Worm (Caenorhabditis elegans) whole organism, L2 larva: ENCODE results near the gene EEED8.12.

Experiments
- C34F6.9 ChIP-seq: fragments of 150-350 bp; optimal IDR thresholded peaks from 2 replicates; lab custom pipeline; 2014; ENCODE audit warnings: missing biosample characterization, missing genetic modification characterization
- R02D3.7 ChIP-seq: fragments of 150-350 bp; optimal IDR thresholded peaks from 2 replicates; lab custom pipeline; 2014; ENCODE audit warnings: missing biosample characterization, missing genetic modification characterization
- Y55F3AM.14 ChIP-seq: fragments of 200-800 bp; sonication (Bioruptor generic); optimal IDR thresholded peaks from 2 replicates; lab custom pipeline; 2018; ENCODE audit warnings: mild to moderate bottlenecking, missing genetic modification characterization, missing compliant biosample characterization
- ZK546.5 ChIP-seq: sonication (generic microtip); optimal IDR thresholded peaks from 2 replicates; lab custom pipeline; 2017; ENCODE audit warnings: missing biosample characterization, missing genetic modification characterization
- alr-1 ChIP-seq: fragments of 150-350 bp; optimal IDR thresholded peaks from 2 replicates; lab custom pipeline; 2014; ENCODE audit warnings: missing biosample characterization, missing genetic modification characterization
- ama-1 ChIP-seq: fragments of 150-350 bp; optimal IDR thresholded peaks from 2 replicates; lab custom pipeline; 2018; ENCODE audit warnings: inconsistent platforms
- ceh-16 ChIP-seq: fragments of 150-350 bp; optimal IDR thresholded peaks from 2 replicates; lab custom pipeline; 2014; ENCODE audit warnings: missing biosample characterization, missing genetic modification characterization
- crh-2 ChIP-seq: sonication (generic microtip); optimal IDR thresholded peaks from 2 replicates; lab custom pipeline; 2017; ENCODE audit warnings: missing biosample characterization, missing genetic modification characterization
- dmd-4 ChIP-seq: sonication (generic microtip); optimal IDR thresholded peaks from 2 replicates; lab custom pipeline; 2017; ENCODE audit warnings: missing biosample characterization, missing genetic modification characterization
- elt-1 ChIP-seq: fragments of 150-350 bp; optimal IDR thresholded peaks from 2 replicates; lab custom pipeline; 2014; ENCODE audit warnings: missing biosample characterization, missing genetic modification characterization
- elt-3 ChIP-seq: sonication (generic microtip); optimal IDR thresholded peaks from 2 replicates; lab custom pipeline; 2017; ENCODE audit warnings: missing biosample characterization, missing genetic modification characterization
- fos-1 ChIP-seq: fragments of 150-350 bp; optimal IDR thresholded peaks from 2 replicates; lab custom pipeline; 2014; ENCODE audit warnings: missing biosample characterization, missing genetic modification characterization
- gmeb-1 ChIP-seq: fragments of 150-350 bp; optimal IDR thresholded peaks from 2 replicates; lab custom pipeline; 2014; ENCODE audit warnings: missing biosample characterization, missing genetic modification characterization
- lin-11 ChIP-seq: fragments of 150-350 bp; sonication (generic microtip); optimal IDR thresholded peaks from 2 replicates; lab custom pipeline; 2014; ENCODE audit warnings: missing biosample characterization, missing genetic modification characterization, inconsistent platforms, mixed read lengths
- lin-13 ChIP-seq: fragments of 150-350 bp; optimal IDR thresholded peaks from 2 replicates; lab custom pipeline; 2014; ENCODE audit warnings: missing biosample characterization, missing genetic modification reagents, missing genetic modification characterization
- lin-39 ChIP-seq: fragments of 150-350 bp; optimal IDR thresholded peaks from 2 replicates; lab custom pipeline; 2014; ENCODE audit warnings: missing biosample characterization, missing genetic modification reagents, missing genetic modification characterization
- mab-5 ChIP-seq: fragments of 150-350 bp; optimal IDR thresholded peaks from 2 replicates; lab custom pipeline; 2014; ENCODE audit warnings: missing biosample characterization, missing genetic modification characterization
- mdl-1 ChIP-seq, 2 experiments: fragments of 150-350 bp in 1 of 2; sonication (generic microtip) in 1 of 2; optimal IDR thresholded peaks; 2 replicates each; lab custom pipeline; 2017; ENCODE audit warnings: missing biosample characterization in 2 of 2, missing genetic modification characterization in 2 of 2
- nhr-10 ChIP-seq: sonication (generic microtip); optimal IDR thresholded peaks from 2 replicates; lab custom pipeline; 2017; ENCODE audit warnings: missing biosample characterization, missing genetic modification characterization
- nhr-11 ChIP-seq: fragments of 150-350 bp; optimal IDR thresholded peaks from 2 replicates; lab custom pipeline; 2014; ENCODE audit warnings: missing biosample characterization, missing genetic modification characterization
- nhr-12 ChIP-seq: fragments of 150-350 bp; optimal IDR thresholded peaks from 2 replicates; lab custom pipeline; 2014; ENCODE audit warnings: missing biosample characterization, missing genetic modification characterization
- nhr-129 ChIP-seq: fragments of 150-350 bp; optimal IDR thresholded peaks from 2 replicates; lab custom pipeline; 2014; ENCODE audit warnings: missing biosample characterization, missing genetic modification characterization
- nhr-23 ChIP-seq: fragments of 150-350 bp; optimal IDR thresholded peaks from 2 replicates; lab custom pipeline; 2014; ENCODE audit warnings: missing biosample characterization, missing genetic modification reagents, missing genetic modification characterization
- nhr-6 ChIP-seq: fragments of 150-350 bp; optimal IDR thresholded peaks from 2 replicates; lab custom pipeline; 2014; ENCODE audit warnings: missing biosample characterization, missing genetic modification characterization
- nhr-77 ChIP-seq: fragments of 150-350 bp; optimal IDR thresholded peaks from 2 replicates; lab custom pipeline; 2014; ENCODE audit warnings: missing biosample characterization, missing genetic modification characterization
- peb-1 ChIP-seq: fragments of 150-350 bp; optimal IDR thresholded peaks from 2 replicates; lab custom pipeline; 2014; ENCODE audit warnings: missing biosample characterization, missing genetic modification characterization
- skn-1 ChIP-seq: sonication (generic microtip); optimal IDR thresholded peaks from 2 replicates; lab custom pipeline; 2017; ENCODE audit warnings: missing biosample characterization, missing genetic modification characterization
- snpc-4 ChIP-seq: fragments of 150-350 bp; optimal IDR thresholded peaks from 2 replicates; lab custom pipeline; 2014; ENCODE audit warnings: missing biosample characterization, missing genetic modification characterization
- unc-39 ChIP-seq: fragments of 150-350 bp; optimal IDR thresholded peaks from 2 replicates; lab custom pipeline; 2014; ENCODE audit warnings: missing biosample characterization, missing genetic modification characterization
- unc-55 ChIP-seq: fragments of 150-350 bp; sonication (generic microtip); optimal IDR thresholded peaks from 3 replicates; lab custom pipeline; 2014; ENCODE audit warnings: missing biosample characterization, missing genetic modification reagents, missing genetic modification characterization
- unc-62 ChIP-seq: fragments of 150-350 bp; optimal IDR thresholded peaks from 2 replicates; lab custom pipeline; 2014; ENCODE audit warnings: missing biosample characterization, missing genetic modification reagents, missing genetic modification characterization
- zag-1 ChIP-seq: fragments of 150-350 bp; optimal IDR thresholded peaks from 2 replicates; lab custom pipeline; 2014; ENCODE audit warnings: missing biosample characterization, missing genetic modification characterization
- ztf-1 ChIP-seq: fragments of 200-800 bp; sonication (Bioruptor generic); conservative IDR thresholded peaks from 2 replicates; pipeline ENCODE4 v1.3.6; 2022; ENCODE audit warnings: missing genetic modification characterization, missing compliant biosample characterization
- ztf-11 ChIP-seq: sonication (generic microtip); optimal IDR thresholded peaks from 2 replicates; lab custom pipeline; 2017; ENCODE audit warnings: missing biosample characterization, missing genetic modification characterization
- ztf-4 ChIP-seq: fragments of 150-350 bp; optimal IDR thresholded peaks from 2 replicates; lab custom pipeline; 2014; ENCODE audit warnings: missing biosample characterization, missing genetic modification characterization

EEED8.12 gene

ce11 chrII:5408924-5409323, at the start of gene EEED8.12, which contains the start of gene EEED8.4:
TSS of gene EEED8.12 (minus strand) at chrII:5409024.
TSS of gene EEED8.4 (plus strand) at chrII:5409319.
- TF ChIP-seq R02D3.7 (tag; lab: Kevin White, UChicago) (no peak), lin-11 (tag; lab: Kevin White, UChicago) (no peak), crh-2 (tag; lab: Kevin White, UChicago) (no peak), ztf-1 (GFP tag; lab: Robert Waterston, UW) (no peak), nhr-23 (tag; lab: Kevin White, UChicago) (no peak), unc-39 (tag; lab: Kevin White, UChicago) (no peak), mab-5 (tag; lab: Kevin White, UChicago) (no peak), mdl-1 (tag; optimal IDR thresholded peaks at IDR 0.05; lab: Kevin White, UChicago) (no peak), alr-1 (tag; lab: Kevin White, UChicago) (no peak), ZK546.5 (tag; lab: Kevin White, UChicago) (no peak), skn-1 (no peak), dmd-4 (tag; lab: Kevin White, UChicago) (no peak), nhr-10 (tag; lab: Kevin White, UChicago) (no peak), C34F6.9 (no peak), zag-1 (tag; lab: Kevin White, UChicago) (no peak), lin-13 (GFP tag; lab: Kevin White, UChicago) (no peak), unc-62 (GFP tag; lab: Kevin White, UChicago) (no peak), snpc-4 (tag; lab: Kevin White, UChicago) (no peak), lin-39 (tag; lab: Kevin White, UChicago) (no peak)

- no peak for TF ChIP-seq unc-62 (GFP tag; lab: Kevin White, UChicago)
- TF ChIP-seq mab-5 (tag; lab: Kevin White, UChicago) = no peak
- no peak for TF ChIP-seq peb-1
- TF ChIP-seq nhr-77 (tag; lab: Kevin White, UChicago) = no peak
- no peak for TF ChIP-seq lin-39 (tag; lab: Kevin White, UChicago)
- TF ChIP-seq ama-1 (lab: Kevin White, UChicago) = no peak
- no peak for TF ChIP-seq fos-1 (tag; lab: Kevin White, UChicago)
- TF ChIP-seq unc-55 (GFP tag; lab: Kevin White, UChicago) = no peak
- TF ChIP-seq Y55F3AM.14 (GFP tag; lab: Kevin White, UChicago) = no peak
- no peak for TF ChIP-seq skn-1
- TF ChIP-seq elt-1 (tag; lab: Kevin White, UChicago) = no peak
- no peak for TF ChIP-seq lin-11 (tag; lab: Kevin White, UChicago)
- TF ChIP-seq, all 48 proteins: peak for 0
Measured at ce11 chrII:5455650-5456355, 47.0 kb upstream of the EEED8.12 start, which contains the start of gene daz-1. TSS of gene daz-1 (plus strand) at chrII:5456305.

ce11 chrII:5453547-5453946, 44.7 kb upstream of the EEED8.12 start, which contains the start of gene dhs-5:
TSS of gene dhs-5 (plus strand) at chrII:5453847.
- no peak for TF ChIP-seq ceh-16
- no peak for TF ChIP-seq nhr-11 (tag; lab: Kevin White, UChicago)
- TF ChIP-seq ztf-4 (tag; lab: Kevin White, UChicago) = no peak
- TF ChIP-seq mab-5 (tag; lab: Kevin White, UChicago) = no peak
- TF ChIP-seq, all 48 proteins: peak for 0

ce11 chrII:5451278-5451677, 42.5 kb upstream of the EEED8.12 start:
- no peak for TF ChIP-seq skn-1
- TF ChIP-seq gmeb-1 (tag; lab: Kevin White, UChicago) = no peak
- TF ChIP-seq snpc-4 (tag; lab: Kevin White, UChicago) = no peak
- TF ChIP-seq R02D3.7 (tag; lab: Kevin White, UChicago) = no peak
- TF ChIP-seq nhr-11 (tag; lab: Kevin White, UChicago) = no peak
- TF ChIP-seq lin-13 (GFP tag; lab: Kevin White, UChicago) = no peak
- TF ChIP-seq elt-3 (tag; lab: Kevin White, UChicago) = no peak
- TF ChIP-seq ztf-11 (tag; lab: Kevin White, UChicago) = no peak
- TF ChIP-seq nhr-12 (tag; lab: Kevin White, UChicago) = no peak
- TF ChIP-seq nhr-129 (tag; lab: Kevin White, UChicago) = no peak
- no peak for TF ChIP-seq nhr-6 (tag; lab: Kevin White, UChicago)
- TF ChIP-seq, all 48 proteins: peak for 0
